Worm (Caenorhabditis elegans) whole organism, midembryonic: ENCODE measurements around the gene npr-12.

Experiments used
- T22C8.4 ChIP-seq: fragments of 200-800 bp; sonication (Bioruptor generic); IDR thresholded peaks from 2 replicates; pipeline ENCODE4 v1.3.6; 2022; ENCODE audit warnings: missing genetic modification characterization, missing compliant biosample characterization
- cog-1 ChIP-seq: sonication (generic microtip); optimal IDR thresholded peaks from 2 replicates; lab custom pipeline; 2016; ENCODE audit warnings: missing genetic modification characterization, missing compliant biosample characterization
- flt-1 ChIP-seq: fragments of 200-800 bp; sonication (Bioruptor generic); IDR thresholded peaks from 2 replicates; pipeline ENCODE4 v1.3.6; 2022; ENCODE audit warnings: missing genetic modification characterization, missing compliant biosample characterization
- klf-2 ChIP-seq: fragments of 200-800 bp; sonication (Bioruptor generic); conservative IDR thresholded peaks from 2 replicates; pipeline ENCODE4 v1.3.6; 2022; ENCODE audit warnings: missing genetic modification reagents, missing genetic modification characterization, missing compliant biosample characterization
- med-1 ChIP-seq: sonication (generic microtip); optimal IDR thresholded peaks from 2 replicates; lab custom pipeline; 2017; ENCODE audit warnings: missing genetic modification characterization, mild to moderate bottlenecking, missing compliant biosample characterization, antibody characterized with exemption, missing genetic modification reagents; ENCODE audit not compliant: insufficient read depth
- ref-1 ChIP-seq: fragments of 200-800 bp; sonication (Bioruptor generic); conservative IDR thresholded peaks from 2 replicates; pipeline ENCODE4 v1.3.6; 2022; ENCODE audit warnings: missing genetic modification reagents, missing genetic modification characterization, missing compliant biosample characterization
- tab-1 ChIP-seq: fragments of 200-800 bp; sonication (Bioruptor generic); IDR thresholded peaks from 2 replicates; pipeline ENCODE4 v1.3.6; 2022; ENCODE audit warnings: missing genetic modification characterization, missing compliant biosample characterization
- ztf-23 ChIP-seq: fragments of 200-800 bp; sonication (Bioruptor generic); IDR thresholded peaks from 2 replicates; pipeline ENCODE4 v1.3.6; 2022; ENCODE audit warnings: missing genetic modification reagents, missing genetic modification characterization, missing compliant biosample characterization
- ztf-29 ChIP-seq: fragments of 200-800 bp; sonication (Bioruptor generic); IDR thresholded peaks from 2 replicates; pipeline ENCODE4 v1.3.6; 2022; ENCODE audit warnings: missing genetic modification reagents, missing genetic modification characterization, missing compliant biosample characterization

Gene npr-12

DNA sequence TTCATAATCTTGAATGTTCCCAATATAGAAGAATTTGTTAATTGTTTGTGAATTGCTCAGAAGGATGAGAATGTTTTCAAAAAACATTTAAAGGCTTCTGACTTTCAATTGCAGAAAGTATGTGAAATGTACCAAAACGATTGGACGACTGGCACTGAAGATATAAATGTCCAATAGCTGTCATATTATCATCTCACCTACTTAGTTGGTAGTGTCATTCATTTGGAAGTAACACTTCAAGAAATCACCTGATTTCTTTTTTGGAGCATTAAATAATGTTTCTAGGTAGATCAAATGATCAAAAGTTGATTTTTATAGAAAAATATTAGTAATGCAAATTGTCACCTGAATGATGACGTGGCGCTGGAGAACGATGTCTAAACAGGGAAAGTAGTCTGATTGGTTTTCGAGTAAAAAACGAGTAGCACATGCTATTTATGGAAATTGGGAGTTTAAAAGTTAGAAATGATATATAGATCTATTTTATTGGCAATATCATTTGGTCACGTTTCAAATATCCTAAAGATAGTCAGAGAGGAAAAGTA lies 57.7 kb downstream of the npr-12 start:
- TF ChIP-seq klf-2 (GFP tag; lab: Robert Waterston, UW): no peak
- TF ChIP-seq ref-1 (GFP tag; lab: Robert Waterston, UW): no peak
- TF ChIP-seq tab-1 (GFP tag; lab: Robert Waterston, UW): no peak
- TF ChIP-seq T22C8.4 (GFP tag; lab: Robert Waterston, UW): no peak
- TF ChIP-seq med-1: no peak
- no peak for TF ChIP-seq cog-1
- no peak for TF ChIP-seq ztf-23 (GFP tag; lab: Robert Waterston, UW)
- no peak for TF ChIP-seq flt-1 (GFP tag; lab: Robert Waterston, UW)
- no peak for TF ChIP-seq ztf-29 (GFP tag; lab: Robert Waterston, UW)
